Worm (Caenorhabditis elegans): ENCODE results near the gene Y66D12A.10.

- TF ChIP-seq mep-1 (tag; optimal IDR thresholded peaks at IDR 0.05) (no peak), T26A8.4 (GFP tag; IDR thresholded peaks at IDR 0.05) (no peak), ces-1 (GFP tag; optimal IDR thresholded peaks at IDR 0.05) (no peak), lin-13 (GFP tag; optimal IDR thresholded peaks at IDR 0.05) (no peak), skn-1 (tag; optimal IDR thresholded peaks at IDR 0.05) (no peak), ceh-82 (tag; optimal IDR thresholded peaks at IDR 0.05) (no peak), fkh-10 (GFP tag; optimal IDR thresholded peaks at IDR 0.05) (no peak), ama-1 (optimal IDR thresholded peaks at IDR 0.05) (no peak), unc-130 (GFP tag; optimal IDR thresholded peaks at IDR 0.05) (no peak)
Measured at ce11 chrIII:11563417-11563949, 2.2 kb upstream of the Y66D12A.10 start, which contains the start of gene Y66D12A.11.

All from whole organism, L4 larva.